Worm (Caenorhabditis elegans) whole organism, L1 larva: Measurements from ENCODE around the gene mdl-1.

ENCODE experiments used
- C04F5.9 ChIP-seq: sonication (generic microtip); optimal IDR thresholded peaks from 2 replicates; lab custom pipeline; 2016; ENCODE audit warnings: missing genetic modification characterization, missing compliant biosample characterization
- F16B12.6 ChIP-seq: fragments of 150-350 bp; optimal IDR thresholded peaks from 2 replicates; lab custom pipeline; 2014; ENCODE audit warnings: missing biosample characterization, missing genetic modification characterization
- Y116A8C.19 ChIP-seq: sonication (generic microtip); optimal IDR thresholded peaks from 2 replicates; lab custom pipeline; 2016; ENCODE audit warnings: missing compliant biosample characterization, missing genetic modification characterization, borderline replicate concordance
- aha-1 ChIP-seq: fragments of 150-350 bp; optimal IDR thresholded peaks from 2 replicates; lab custom pipeline; 2014; ENCODE audit warnings: missing biosample characterization, missing genetic modification characterization
- ama-1 ChIP-seq: fragments of 150-350 bp; optimal IDR thresholded peaks from 2 replicates; lab custom pipeline; 2014
- ceh-8 ChIP-seq: fragments of 200-800 bp; sonication (Bioruptor generic); optimal IDR thresholded peaks from 2 replicates; lab custom pipeline; 2018; ENCODE audit warnings: mild to moderate bottlenecking, missing genetic modification characterization, moderate library complexity, missing compliant biosample characterization
- ceh-88 ChIP-seq: fragments of 200-800 bp; sonication (Bioruptor generic); IDR thresholded peaks from 2 replicates; pipeline ENCODE4 v1.3.6; 2022; ENCODE audit warnings: missing genetic modification characterization, missing compliant biosample characterization
- ces-1 ChIP-seq: fragments of 150-350 bp; optimal IDR thresholded peaks from 2 replicates; lab custom pipeline; 2014; ENCODE audit warnings: missing biosample characterization, missing genetic modification reagents, missing genetic modification characterization
- efl-1 ChIP-seq, 4 experiments: fragments of 150-350 bp; optimal IDR thresholded peaks in 3 of 4; peaks in 1 of 4; 1 replicate in 1 of 4; 2 replicates in 3 of 4; lab custom pipeline; 2014; ENCODE audit warnings: missing biosample characterization in 2 of 4, missing genetic modification characterization in 2 of 4, missing genetic modification reagents in 2 of 4
- egl-13 ChIP-seq: sonication (generic microtip); optimal IDR thresholded peaks from 2 replicates; lab custom pipeline; 2016; ENCODE audit warnings: missing genotype, missing genetic modification reagents, missing genetic modification characterization, missing compliant biosample characterization
- elt-2 ChIP-seq: sonication (generic microtip); optimal IDR thresholded peaks from 2 replicates; lab custom pipeline; 2016; ENCODE audit warnings: missing genetic modification characterization, mild to moderate bottlenecking, inconsistent platforms, missing compliant biosample characterization, missing genetic modification reagents
- elt-3 ChIP-seq, 6 experiments: fragments of 150-350 bp in 1 of 6; sonication (generic microtip); optimal IDR thresholded peaks; 2 replicates each; lab custom pipeline; 2017 to 2018; ENCODE audit warnings: missing biosample characterization in 6 of 6, missing genetic modification characterization in 6 of 6, inconsistent platforms in 1 of 6
- ets-5 ChIP-seq: fragments of 200-800 bp; sonication (Bioruptor generic); IDR thresholded peaks from 2 replicates; pipeline ENCODE4 v1.3.6; 2022; ENCODE audit warnings: missing genetic modification characterization, missing compliant biosample characterization
- fkh-4 ChIP-seq: sonication (generic microtip); optimal IDR thresholded peaks from 2 replicates; lab custom pipeline; 2016; ENCODE audit warnings: missing compliant biosample characterization, missing genetic modification characterization, borderline replicate concordance
- fos-1 ChIP-seq: fragments of 150-350 bp; optimal IDR thresholded peaks from 2 replicates; lab custom pipeline; 2014; ENCODE audit warnings: missing biosample characterization, missing genetic modification characterization
- hlh-17 ChIP-seq: fragments of 200-800 bp; sonication (Bioruptor generic); optimal IDR thresholded peaks from 2 replicates; lab custom pipeline; 2018; ENCODE audit warnings: missing genetic modification characterization, mild to moderate bottlenecking, missing compliant biosample characterization, moderate library complexity, borderline replicate concordance
- irx-1 ChIP-seq: sonication (generic microtip); optimal IDR thresholded peaks from 2 replicates; lab custom pipeline; 2016; ENCODE audit warnings: missing genetic modification characterization, missing compliant biosample characterization
- isw-1 ChIP-seq: fragments of 200-800 bp; sonication (Bioruptor generic); IDR thresholded peaks from 2 replicates; pipeline ENCODE4 v1.3.6; 2022; ENCODE audit warnings: missing genetic modification characterization, missing compliant biosample characterization
- jun-1 ChIP-seq: fragments of 150-350 bp; optimal IDR thresholded peaks from 2 replicates; lab custom pipeline; 2014; ENCODE audit warnings: missing biosample characterization, missing genetic modification reagents, missing genetic modification characterization
- lin-14 ChIP-seq: fragments of 200-800 bp; sonication (Bioruptor generic); optimal IDR thresholded peaks from 2 replicates; lab custom pipeline; 2018; ENCODE audit warnings: mild to moderate bottlenecking, missing genetic modification characterization, moderate library complexity, missing compliant biosample characterization
- lin-15B ChIP-seq: fragments of 150-350 bp; sonication (generic microtip); optimal IDR thresholded peaks from 3 replicates; lab custom pipeline; 2014; ENCODE audit warnings: missing biosample characterization, missing genetic modification characterization
- lin-35 ChIP-seq, 2 experiments: fragments of 150-350 bp; optimal IDR thresholded peaks; 2 replicates each; lab custom pipeline; 2014; ENCODE audit warnings: missing biosample characterization in 2 of 2, missing genetic modification characterization in 2 of 2, missing genetic modification reagents in 2 of 2
- lin-39 ChIP-seq: fragments of 150-350 bp; optimal IDR thresholded peaks from 2 replicates; lab custom pipeline; 2014; ENCODE audit warnings: missing biosample characterization, missing genetic modification reagents, missing genetic modification characterization
- lir-3 ChIP-seq: sonication (generic microtip); optimal IDR thresholded peaks from 2 replicates; lab custom pipeline; 2016; ENCODE audit warnings: mild to moderate bottlenecking, missing genetic modification characterization, moderate library complexity, missing compliant biosample characterization; ENCODE audit not compliant: poor library complexity
- lsy-2 ChIP-seq, 2 experiments: fragments of 150-350 bp; optimal IDR thresholded peaks; 2 replicates each; lab custom pipeline; 2014; ENCODE audit warnings: missing biosample characterization in 2 of 2, missing genetic modification characterization in 2 of 2
- mef-2 ChIP-seq: fragments of 150-350 bp; optimal IDR thresholded peaks from 2 replicates; lab custom pipeline; 2014; ENCODE audit warnings: missing biosample characterization, missing genetic modification characterization
- nhr-20 ChIP-seq: sonication (generic microtip); optimal IDR thresholded peaks from 2 replicates; lab custom pipeline; 2016; ENCODE audit warnings: mild to moderate bottlenecking, missing genetic modification characterization, missing compliant biosample characterization
- nhr-237 ChIP-seq: fragments of 150-350 bp; optimal IDR thresholded peaks from 2 replicates; lab custom pipeline; 2014; ENCODE audit warnings: missing biosample characterization, missing genetic modification characterization
- nhr-47 ChIP-seq: sonication (generic microtip); optimal IDR thresholded peaks from 2 replicates; lab custom pipeline; 2016; ENCODE audit warnings: mild to moderate bottlenecking, missing genetic modification characterization, moderate library complexity, missing compliant biosample characterization
- nhr-71 ChIP-seq: sonication (generic microtip); optimal IDR thresholded peaks from 2 replicates; lab custom pipeline; 2016; ENCODE audit warnings: mild to moderate bottlenecking, missing genetic modification characterization, moderate library complexity, missing compliant biosample characterization
- nhr-76 ChIP-seq: sonication (generic microtip); optimal IDR thresholded peaks from 2 replicates; lab custom pipeline; 2017; ENCODE audit warnings: missing biosample characterization, missing genetic modification characterization
- nhr-77 ChIP-seq: fragments of 150-350 bp; optimal IDR thresholded peaks from 2 replicates; lab custom pipeline; 2014; ENCODE audit warnings: missing biosample characterization, missing genetic modification characterization
- nhr-85 ChIP-seq: sonication (generic microtip); peaks from one replicate; lab custom pipeline; 2016; ENCODE audit warnings: missing genetic modification characterization, inconsistent platforms, missing compliant biosample characterization
- nhr-90 ChIP-seq: sonication (generic microtip); optimal IDR thresholded peaks from 2 replicates; lab custom pipeline; 2016; ENCODE audit warnings: mild to moderate bottlenecking, missing genetic modification characterization, missing compliant biosample characterization; ENCODE audit not compliant: poor library complexity
- pqm-1 ChIP-seq: sonication (generic microtip); optimal IDR thresholded peaks from 3 replicates; lab custom pipeline; 2017; ENCODE audit warnings: missing biosample characterization, missing genetic modification characterization
- rnt-1 ChIP-seq: sonication (generic microtip); optimal IDR thresholded peaks from 2 replicates; lab custom pipeline; 2016; ENCODE audit warnings: mild to moderate bottlenecking, missing genetic modification characterization, moderate library complexity, missing compliant biosample characterization
- sox-4 ChIP-seq: sonication (generic microtip); optimal IDR thresholded peaks from 2 replicates; lab custom pipeline; 2016; ENCODE audit warnings: missing genetic modification characterization, missing compliant biosample characterization
- sup-37 ChIP-seq: fragments of 200-800 bp; sonication (Bioruptor generic); optimal IDR thresholded peaks from 2 replicates; lab custom pipeline; 2018; ENCODE audit warnings: mild to moderate bottlenecking, missing genetic modification characterization, missing compliant biosample characterization
- tlp-1 ChIP-seq: fragments of 150-350 bp; optimal IDR thresholded peaks from 2 replicates; lab custom pipeline; 2014; ENCODE audit warnings: missing biosample characterization, missing genetic modification characterization
- unc-130 ChIP-seq: fragments of 150-350 bp; optimal IDR thresholded peaks from 2 replicates; lab custom pipeline; 2017; ENCODE audit warnings: missing biosample characterization, missing genetic modification characterization, inconsistent platforms
- unc-30 ChIP-seq: sonication (generic microtip); optimal IDR thresholded peaks from 2 replicates; lab custom pipeline; 2017; ENCODE audit warnings: missing biosample characterization, missing genetic modification characterization
- unc-62 ChIP-seq: fragments of 150-350 bp; optimal IDR thresholded peaks from 2 replicates; lab custom pipeline; 2014; ENCODE audit warnings: missing biosample characterization, missing genetic modification reagents, missing genetic modification characterization
- unc-98 ChIP-seq: fragments of 200-800 bp; sonication (Bioruptor generic); IDR thresholded peaks from 2 replicates; pipeline ENCODE4 v1.3.6; 2022; ENCODE audit warnings: missing genetic modification characterization, missing compliant biosample characterization
- vab-15 ChIP-seq: sonication (generic microtip); optimal IDR thresholded peaks from 2 replicates; lab custom pipeline; 2017; ENCODE audit warnings: missing genotype, mild to moderate bottlenecking, missing genetic modification characterization, missing compliant biosample characterization
- zag-1 ChIP-seq: fragments of 150-350 bp; optimal IDR thresholded peaks from 2 replicates; lab custom pipeline; 2014; ENCODE audit warnings: missing biosample characterization, missing genetic modification characterization
- ztf-4 ChIP-seq: fragments of 150-350 bp; optimal IDR thresholded peaks from 2 replicates; lab custom pipeline; 2014; ENCODE audit warnings: missing biosample characterization, missing genetic modification characterization

mdl-1 gene

DNA sequence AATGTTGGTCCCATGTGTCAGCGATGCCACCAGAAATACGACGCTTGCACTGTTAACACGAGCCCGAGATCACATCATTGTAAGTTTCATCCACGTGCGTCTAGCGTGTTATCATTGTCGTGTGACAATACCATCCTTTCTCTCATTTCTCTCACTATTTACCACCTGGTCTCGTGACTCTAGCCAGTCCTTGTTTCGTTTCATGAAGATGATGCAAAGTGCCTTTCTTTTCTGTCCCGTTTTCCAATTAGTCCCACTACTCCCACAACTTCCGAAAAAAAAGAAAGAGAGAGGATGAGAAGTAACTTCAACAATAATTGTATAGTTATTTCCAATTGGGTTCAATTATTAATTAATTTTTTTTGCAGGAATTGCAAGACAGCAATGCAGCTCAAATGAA, 740 bp downstream of the mdl-1 start (continued):
- TF ChIP-seq tlp-1 (tag; lab: Kevin White, UChicago) (no peak), lin-39 (tag; lab: Kevin White, UChicago) (peak; percentile 88), hlh-17 (GFP tag; lab: Kevin White, UChicago) (no peak), ama-1 (peak; percentile 97), irx-1 (tag; lab: Kevin White, UChicago) (peak; percentile 76), jun-1 (tag; lab: Kevin White, UChicago) (peak; percentile 75), nhr-76 (tag; lab: Kevin White, UChicago) (no peak), rnt-1 (peak; percentile 92), vab-15 (tag; lab: Kevin White, UChicago) (peak; percentile 51), nhr-47 (tag; lab: Kevin White, UChicago) (peak; percentile 77), lin-35 (GFP tag; optimal IDR thresholded peaks at IDR 0.05; lab: Kevin White, UChicago) (peak; percentile 46 to 86), ceh-8 (GFP tag; lab: Kevin White, UChicago) (peak; percentile 0), ztf-4 (peak; percentile 77), ets-5 (GFP tag; lab: Robert Waterston, UW) (no peak), nhr-71 (tag; lab: Kevin White, UChicago) (peak; percentile 97), ces-1 (no peak), sox-4 (peak; percentile 48), nhr-90 (peak; percentile 81), nhr-85 (peak; percentile 94), F16B12.6 (no peak), elt-2 (tag; lab: Kevin White, UChicago) (peak; percentile 42), C04F5.9 (tag; lab: Kevin White, UChicago) (peak; percentile 48), lin-15B (tag; lab: Kevin White, UChicago) (no peak), fkh-4 (no peak), nhr-77 (tag; lab: Kevin White, UChicago) (peak; percentile 24), lsy-2 (tag; optimal IDR thresholded peaks at IDR 0.05; lab: Kevin White, UChicago) (peak; percentile 71 to 75), unc-62 (GFP tag; lab: Kevin White, UChicago) (no peak), lin-14 (GFP tag; lab: Kevin White, UChicago) (peak; percentile 91), lir-3 (tag; lab: Kevin White, UChicago) (peak; percentile 73), efl-1 (optimal IDR thresholded peaks at IDR 0.05; lab: Kevin White, UChicago) (peak; percentile 38 to 42), efl-1 (GFP tag; optimal IDR thresholded peaks at IDR 0.05 in 1 of 2; lab: Kevin White, UChicago) (peak; percentile 14 to 95), zag-1 (tag; lab: Kevin White, UChicago) (no peak), unc-130 (tag; lab: Kevin White, UChicago) (peak; percentile 85), elt-3 (tag; optimal IDR thresholded peaks at IDR 0.05; lab: Kevin White, UChicago) (peak in 5 of 6 experiments; percentile 37 to 91 (median 68)), nhr-237 (no peak), nhr-20 (tag; lab: Kevin White, UChicago) (peak; percentile 89), pqm-1 (no peak), unc-30 (tag; lab: Kevin White, UChicago) (no peak), sup-37 (GFP tag; lab: Kevin White, UChicago) (peak; percentile 31), egl-13 (no peak), fos-1 (tag; lab: Kevin White, UChicago) (peak; percentile 44), Y116A8C.19 (tag; lab: Kevin White, UChicago) (no peak)

DNA sequence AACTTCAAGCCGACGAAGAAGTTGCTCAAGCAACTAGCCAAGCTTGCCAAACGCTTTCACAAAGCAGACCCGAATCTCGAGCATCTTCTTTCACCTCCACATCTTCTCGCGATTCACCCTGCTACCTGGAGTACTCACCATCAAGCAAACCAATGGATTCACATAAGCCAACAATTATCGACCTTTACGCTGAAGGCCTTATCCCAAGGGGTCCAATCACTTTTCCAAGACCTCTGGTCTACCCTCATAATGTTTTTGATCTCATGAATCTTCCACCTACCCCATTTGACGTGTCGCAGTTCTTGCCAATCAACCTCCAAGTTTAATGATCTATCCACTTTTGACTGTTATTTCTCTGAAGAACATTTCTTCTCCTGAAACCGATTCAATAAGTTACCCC, 1.2 kb downstream of the mdl-1 start:
- TF ChIP-seq ceh-88 (GFP tag; lab: Robert Waterston, UW) (0 out of 2 replicates have a peak, but pooled peaks have one; percentile 2), unc-98 (no peak), rnt-1 (peak; percentile 1), aha-1 (tag; lab: Kevin White, UChicago) (no peak), mef-2 (tag; lab: Kevin White, UChicago) (no peak), isw-1 (GFP tag; lab: Robert Waterston, UW) (no peak)
